Fruit fly (Drosophila melanogaster) whole organism, adult: ENCODE data around the gene CG15545.

ENCODE experiments used
- CG11617 ChIP-seq: fragments of 200-800 bp; sonication (Bioruptor generic); optimal IDR thresholded peaks from 2 replicates; lab custom pipeline; 2017; ENCODE audit warnings: mild to moderate bottlenecking, missing biosample characterization, missing genetic modification reagents, missing genetic modification characterization
- CG12768 ChIP-seq: fragments of 200-800 bp; sonication (Bioruptor generic); optimal IDR thresholded peaks from 2 replicates; lab custom pipeline; 2017; ENCODE audit warnings: missing biosample characterization, missing genetic modification characterization, mild to moderate bottlenecking, moderate library complexity, missing genetic modification reagents
- CG14711 ChIP-seq: fragments of 200-800 bp; sonication (Bioruptor generic); optimal IDR thresholded peaks from 2 replicates; lab custom pipeline; 2018; ENCODE audit warnings: missing biosample characterization, mild to moderate bottlenecking, missing genetic modification characterization, moderate library complexity
- CG1620 ChIP-seq: fragments of 200-800 bp; sonication (Bioruptor generic); optimal IDR thresholded peaks from 2 replicates; lab custom pipeline; 2016; ENCODE audit warnings: missing biosample characterization, missing genetic modification characterization
- CG33017 ChIP-seq: fragments of 200-800 bp; sonication (Bioruptor generic); optimal IDR thresholded peaks from 2 replicates; lab custom pipeline; 2018; ENCODE audit warnings: missing biosample characterization, mild to moderate bottlenecking, missing genetic modification characterization, moderate library complexity
- CG5204 ChIP-seq: fragments of 200-800 bp; sonication (Bioruptor generic); optimal IDR thresholded peaks from 2 replicates; lab custom pipeline; 2016; ENCODE audit warnings: missing biosample characterization, missing genetic modification characterization
- CG7045 ChIP-seq: fragments of 200-800 bp; sonication (Bioruptor generic); optimal IDR thresholded peaks from 2 replicates; lab custom pipeline; 2017; ENCODE audit warnings: missing biosample characterization, mild to moderate bottlenecking, missing genetic modification characterization
- CG7101 ChIP-seq: fragments of 200-800 bp; sonication (Bioruptor generic); optimal IDR thresholded peaks from 2 replicates; lab custom pipeline; 2018; ENCODE audit warnings: missing biosample characterization, mild to moderate bottlenecking, missing genetic modification characterization, moderate library complexity
- Clk ChIP-seq: fragments of 200-800 bp; sonication (Bioruptor generic); optimal IDR thresholded peaks from 2 replicates; lab custom pipeline; 2017; ENCODE audit warnings: missing biosample characterization, missing genetic modification characterization
- Crg-1 ChIP-seq: fragments of 200-800 bp; sonication (Bioruptor generic); optimal IDR thresholded peaks from 2 replicates; lab custom pipeline; 2016; ENCODE audit warnings: missing biosample characterization, missing genetic modification characterization
- Hr96 ChIP-seq: fragments of 200-800 bp; sonication (Bioruptor generic); optimal IDR thresholded peaks from 2 replicates; lab custom pipeline; 2016; ENCODE audit warnings: missing biosample characterization, missing genetic modification characterization
- Mnt ChIP-seq: fragments of 200-800 bp; sonication (Bioruptor generic); optimal IDR thresholded peaks from 2 replicates; lab custom pipeline; 2016; ENCODE audit warnings: missing biosample characterization, mild to moderate bottlenecking, missing genetic modification characterization
- bab1 ChIP-seq: fragments of 200-800 bp; sonication (Bioruptor generic); optimal IDR thresholded peaks from 3 replicates; lab custom pipeline; 2019; ENCODE audit warnings: missing biosample characterization, mild to moderate bottlenecking, missing genetic modification characterization, moderate library complexity
- cic ChIP-seq: fragments of 200-800 bp; sonication (Bioruptor generic); optimal IDR thresholded peaks from 2 replicates; lab custom pipeline; 2017; ENCODE audit warnings: missing biosample characterization, mild to moderate bottlenecking, missing genetic modification characterization, moderate library complexity
- cnc ChIP-seq, 2 experiments: fragments of >200 bp; optimal IDR thresholded peaks; 2 replicates each; lab custom pipeline; 2017
- kay ChIP-seq: fragments of 200-800 bp; sonication (Bioruptor generic); peaks from one replicate; lab custom pipeline; 2016; ENCODE audit warnings: missing biosample characterization, missing genetic modification characterization, borderline replicate concordance
- ovo ChIP-seq: fragments of 200-800 bp; sonication (Bioruptor generic); optimal IDR thresholded peaks from 2 replicates; lab custom pipeline; 2016; ENCODE audit warnings: missing biosample characterization, missing genetic modification characterization
- pad ChIP-seq: fragments of 200-800 bp; sonication (Bioruptor generic); optimal IDR thresholded peaks from 3 replicates; lab custom pipeline; 2017; ENCODE audit warnings: missing biosample characterization, missing genetic modification characterization, mild to moderate bottlenecking, moderate library complexity, missing genetic modification reagents
- tj ChIP-seq: fragments of 200-800 bp; sonication (Bioruptor generic); optimal IDR thresholded peaks from 3 replicates; lab custom pipeline; 2017; ENCODE audit warnings: missing biosample characterization, mild to moderate bottlenecking, missing genetic modification characterization, moderate library complexity
- toe ChIP-seq: fragments of 200-800 bp; sonication (Bioruptor generic); optimal IDR thresholded peaks from 2 replicates; lab custom pipeline; 2016; ENCODE audit warnings: missing biosample characterization, missing genetic modification characterization

The CG15545 gene

DNA sequence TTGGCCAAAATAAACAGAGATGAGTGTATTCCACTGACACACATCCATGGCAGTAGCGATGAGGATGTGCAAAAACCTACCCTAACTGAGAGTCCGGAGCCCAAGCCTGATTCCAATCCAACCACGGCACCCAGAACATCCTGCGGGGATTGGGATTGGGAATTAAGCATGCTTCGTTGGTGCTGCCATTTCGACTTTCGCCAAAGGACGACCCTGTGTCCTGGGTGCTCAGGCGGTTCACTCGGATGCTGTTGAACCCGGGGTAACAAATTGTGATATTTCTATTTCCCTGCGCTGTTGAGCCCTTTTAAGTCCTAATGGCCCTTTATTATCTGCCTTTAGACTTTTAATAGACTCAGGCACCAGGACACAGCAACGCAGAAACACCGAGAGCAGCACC is 17.0 kb downstream of the CG15545 start:
- TF ChIP-seq kay, result no peak
- TF ChIP-seq toe, result no peak
- no peak for TF ChIP-seq CG12768 (GFP tag; lab: Kevin White, UChicago)
- TF ChIP-seq CG33017 (tag; lab: Kevin White, UChicago), result no peak
- no peak for TF ChIP-seq CG5204 (GFP tag; lab: Kevin White, UChicago)
- TF ChIP-seq Crg-1 (GFP tag; lab: Kevin White, UChicago), result no peak
- TF ChIP-seq CG1620 (GFP tag; lab: Kevin White, UChicago), result no peak
- TF ChIP-seq pad, result no peak
- no peak for TF ChIP-seq CG7101 (tag; lab: Kevin White, UChicago)
- no peak for TF ChIP-seq Mnt (GFP tag; lab: Kevin White, UChicago)

- TF ChIP-seq CG1620 (GFP tag; lab: Kevin White, UChicago) (no peak), CG5204 (GFP tag; lab: Kevin White, UChicago) (no peak), CG7045 (no peak), kay (no peak), Mnt (GFP tag; lab: Kevin White, UChicago) (no peak), CG33017 (tag; lab: Kevin White, UChicago) (no peak), Clk (GFP tag; lab: Kevin White, UChicago) (no peak), cnc (optimal IDR thresholded peaks at IDR 0.05; lab: Kevin White, UChicago) (no peak), bab1 (GFP tag; lab: Kevin White, UChicago) (no peak), tj (GFP tag; lab: Kevin White, UChicago) (no peak)
Observed at dm6 chr3R:30851843-30852365, 20.2 kb downstream of the CG15545 start, which contains the start of gene tll. TSS of gene tll (plus strand) at chr3R:30852315.

DNA sequence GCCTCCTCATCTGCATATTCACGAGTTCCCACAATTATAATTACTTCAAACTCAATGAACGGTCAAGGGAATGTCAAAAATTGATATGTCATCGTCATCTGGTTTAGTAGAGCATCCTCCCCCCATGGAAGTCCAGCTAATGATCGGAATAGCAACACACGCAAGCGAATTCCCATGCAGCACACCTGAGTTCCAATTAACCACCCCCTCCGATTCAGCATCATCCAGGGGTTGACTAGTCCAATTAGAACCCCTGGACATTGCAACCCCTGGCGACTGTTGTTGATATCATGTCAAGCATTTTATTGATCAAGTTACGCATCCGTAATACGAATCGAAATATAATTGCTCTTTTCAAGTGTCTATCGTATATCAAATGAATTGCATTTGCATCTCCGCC is 21.7 kb downstream of the CG15545 start:
- no peak for TF ChIP-seq CG12768 (GFP tag; lab: Kevin White, UChicago)
- no peak for TF ChIP-seq tj (GFP tag; lab: Kevin White, UChicago)
- TF ChIP-seq CG5204 (GFP tag; lab: Kevin White, UChicago), result no peak
- TF ChIP-seq cnc (optimal IDR thresholded peaks at IDR 0.05; lab: Kevin White, UChicago), result no peak
- no peak for TF ChIP-seq bab1 (GFP tag; lab: Kevin White, UChicago)
- no peak for TF ChIP-seq toe
- TF ChIP-seq Clk (GFP tag; lab: Kevin White, UChicago), result no peak
- no peak for TF ChIP-seq CG11617 (GFP tag; lab: Kevin White, UChicago)
- no peak for TF ChIP-seq cic (GFP tag; lab: Kevin White, UChicago)
- TF ChIP-seq CG1620 (GFP tag; lab: Kevin White, UChicago), result no peak
- TF ChIP-seq CG7045, result no peak
- TF ChIP-seq CG14711 (tag; lab: Kevin White, UChicago), result no peak

dm6 chr3R:30849473-30850145 is 22.5 kb downstream of the CG15545 start:
- no peak for TF ChIP-seq CG12768 (GFP tag; lab: Kevin White, UChicago)
- no peak for TF ChIP-seq CG7101 (tag; lab: Kevin White, UChicago)
- no peak for TF ChIP-seq cnc (optimal IDR thresholded peaks at IDR 0.05; lab: Kevin White, UChicago)
- no peak for TF ChIP-seq toe
- no peak for TF ChIP-seq cic (GFP tag; lab: Kevin White, UChicago)
- TF ChIP-seq CG14711 (tag; lab: Kevin White, UChicago), result no peak
- no peak for TF ChIP-seq Clk (GFP tag; lab: Kevin White, UChicago)

- no peak for TF ChIP-seq CG7101 (tag; lab: Kevin White, UChicago)
- no peak for TF ChIP-seq Crg-1 (GFP tag; lab: Kevin White, UChicago)
- TF ChIP-seq CG33017 (tag; lab: Kevin White, UChicago), result no peak
- no peak for TF ChIP-seq CG11617 (GFP tag; lab: Kevin White, UChicago)
- no peak for TF ChIP-seq Hr96 (GFP tag; lab: Kevin White, UChicago)
- no peak for TF ChIP-seq CG12768 (GFP tag; lab: Kevin White, UChicago)
- no peak for TF ChIP-seq CG1620 (GFP tag; lab: Kevin White, UChicago)
- no peak for TF ChIP-seq cnc (optimal IDR thresholded peaks at IDR 0.05; lab: Kevin White, UChicago)
- no peak for TF ChIP-seq CG7045
- no peak for TF ChIP-seq kay
- TF ChIP-seq pad, result no peak
- no peak for TF ChIP-seq CG14711 (tag; lab: Kevin White, UChicago)
- TF ChIP-seq Clk (GFP tag; lab: Kevin White, UChicago), result no peak
- no peak for TF ChIP-seq toe
- no peak for TF ChIP-seq ovo (GFP tag; lab: Kevin White, UChicago)
- TF ChIP-seq CG5204 (GFP tag; lab: Kevin White, UChicago), result no peak
- no peak for TF ChIP-seq tj (GFP tag; lab: Kevin White, UChicago)
- TF ChIP-seq bab1 (GFP tag; lab: Kevin White, UChicago), result no peak
- TF ChIP-seq cic (GFP tag; lab: Kevin White, UChicago), result no peak
Observed at dm6 chr3R:30844436-30844835, 27.7 kb downstream of the CG15545 start.

dm6 chr3R:30843709-30844108 is 28.4 kb downstream of the CG15545 start:
- TF ChIP-seq CG11617 (GFP tag; lab: Kevin White, UChicago), result no peak
- no peak for TF ChIP-seq Crg-1 (GFP tag; lab: Kevin White, UChicago)
- no peak for TF ChIP-seq toe
- TF ChIP-seq CG7045, result no peak
- no peak for TF ChIP-seq Mnt (GFP tag; lab: Kevin White, UChicago)
- no peak for TF ChIP-seq cic (GFP tag; lab: Kevin White, UChicago)
- TF ChIP-seq CG7101 (tag; lab: Kevin White, UChicago), result no peak
- no peak for TF ChIP-seq CG12768 (GFP tag; lab: Kevin White, UChicago)
- TF ChIP-seq bab1 (GFP tag; lab: Kevin White, UChicago), result no peak
- no peak for TF ChIP-seq CG5204 (GFP tag; lab: Kevin White, UChicago)
- TF ChIP-seq cnc (optimal IDR thresholded peaks at IDR 0.05; lab: Kevin White, UChicago), result no peak
- TF ChIP-seq Clk (GFP tag; lab: Kevin White, UChicago), result no peak
- no peak for TF ChIP-seq kay
- no peak for TF ChIP-seq ovo (GFP tag; lab: Kevin White, UChicago)
- no peak for TF ChIP-seq Hr96 (GFP tag; lab: Kevin White, UChicago)
